Fruit fly (Drosophila melanogaster): ENCODE data around the gene CG13898.

Gene CG13898

dm6 chr3L:799837-800513 is 3.9 kb downstream of the CG13898 start:
- TF ChIP-seq Mnt (GFP tag; optimal IDR thresholded peaks at IDR 0.05) (no peak), tj (GFP tag; optimal IDR thresholded peaks at IDR 0.05) (no peak), bab1 (GFP tag; optimal IDR thresholded peaks at IDR 0.05) (no peak), CG1620 (GFP tag; optimal IDR thresholded peaks at IDR 0.05) (no peak), Clk (GFP tag; optimal IDR thresholded peaks at IDR 0.05) (no peak), CG12768 (GFP tag; optimal IDR thresholded peaks at IDR 0.05) (no peak), cnc (optimal IDR thresholded peaks at IDR 0.05) (no peak), CG33017 (tag; optimal IDR thresholded peaks at IDR 0.05) (no peak)

- no peak for TF ChIP-seq CG7101 (tag; optimal IDR thresholded peaks at IDR 0.05)
- TF ChIP-seq CG14711 (tag; optimal IDR thresholded peaks at IDR 0.05), result no peak
- no peak for TF ChIP-seq cnc (optimal IDR thresholded peaks at IDR 0.05)
- no peak for TF ChIP-seq Clk (GFP tag; optimal IDR thresholded peaks at IDR 0.05)
- no peak for TF ChIP-seq pad (GFP tag; optimal IDR thresholded peaks at IDR 0.05)
- no peak for TF ChIP-seq CG5204 (GFP tag; optimal IDR thresholded peaks at IDR 0.05)
- TF ChIP-seq bab1 (GFP tag; optimal IDR thresholded peaks at IDR 0.05), result no peak
- TF ChIP-seq toe (GFP tag; optimal IDR thresholded peaks at IDR 0.05), result no peak
- TF ChIP-seq Mnt (GFP tag; optimal IDR thresholded peaks at IDR 0.05), result no peak
- no peak for TF ChIP-seq CG12768 (GFP tag; optimal IDR thresholded peaks at IDR 0.05)
- no peak for TF ChIP-seq tj (GFP tag; optimal IDR thresholded peaks at IDR 0.05)
- TF ChIP-seq ovo (GFP tag; optimal IDR thresholded peaks at IDR 0.05), result no peak
These were observed 6.7 kb downstream of the CG13898 start for dm6 chr3L:796926-797802.

- TF ChIP-seq CG12768 (GFP tag; optimal IDR thresholded peaks at IDR 0.05), result no peak
- TF ChIP-seq kay (GFP tag; ENCODE audit: borderline replicate concordance), result no peak
- TF ChIP-seq ovo (GFP tag; optimal IDR thresholded peaks at IDR 0.05), result no peak
- no peak for TF ChIP-seq CG33017 (tag; optimal IDR thresholded peaks at IDR 0.05)
- no peak for TF ChIP-seq Mnt (GFP tag; optimal IDR thresholded peaks at IDR 0.05)
- TF ChIP-seq CG14711 (tag; optimal IDR thresholded peaks at IDR 0.05), result no peak
- TF ChIP-seq Clk (GFP tag; optimal IDR thresholded peaks at IDR 0.05), result no peak
- no peak for TF ChIP-seq CG5204 (GFP tag; optimal IDR thresholded peaks at IDR 0.05)
- no peak for TF ChIP-seq cic (GFP tag; optimal IDR thresholded peaks at IDR 0.05)
- TF ChIP-seq Crg-1 (GFP tag; optimal IDR thresholded peaks at IDR 0.05), result no peak
These were observed 8.8 kb downstream of the CG13898 start for dm6 chr3L:795001-795400.

DNA sequence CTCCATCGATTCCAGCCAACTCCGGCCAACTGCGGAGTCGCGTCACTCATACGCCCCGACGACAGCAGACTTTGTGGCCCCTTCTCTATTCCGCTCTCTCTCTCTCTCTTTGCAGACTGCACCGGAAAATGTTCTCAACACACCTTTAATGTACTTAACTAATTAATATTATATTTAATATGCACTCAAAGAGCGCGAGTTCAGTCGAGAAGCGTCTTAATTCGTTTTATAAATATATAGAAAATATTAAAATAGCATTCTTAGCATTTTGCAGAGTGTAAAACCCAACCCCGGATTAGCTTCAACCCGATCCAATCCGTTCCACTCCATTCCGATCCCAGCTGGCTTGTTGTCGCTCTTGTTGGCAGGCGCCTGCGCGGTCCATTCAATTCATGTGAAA is 9.4 kb downstream of the CG13898 start:
- TF ChIP-seq pad (GFP tag; optimal IDR thresholded peaks at IDR 0.05), result no peak

DNA sequence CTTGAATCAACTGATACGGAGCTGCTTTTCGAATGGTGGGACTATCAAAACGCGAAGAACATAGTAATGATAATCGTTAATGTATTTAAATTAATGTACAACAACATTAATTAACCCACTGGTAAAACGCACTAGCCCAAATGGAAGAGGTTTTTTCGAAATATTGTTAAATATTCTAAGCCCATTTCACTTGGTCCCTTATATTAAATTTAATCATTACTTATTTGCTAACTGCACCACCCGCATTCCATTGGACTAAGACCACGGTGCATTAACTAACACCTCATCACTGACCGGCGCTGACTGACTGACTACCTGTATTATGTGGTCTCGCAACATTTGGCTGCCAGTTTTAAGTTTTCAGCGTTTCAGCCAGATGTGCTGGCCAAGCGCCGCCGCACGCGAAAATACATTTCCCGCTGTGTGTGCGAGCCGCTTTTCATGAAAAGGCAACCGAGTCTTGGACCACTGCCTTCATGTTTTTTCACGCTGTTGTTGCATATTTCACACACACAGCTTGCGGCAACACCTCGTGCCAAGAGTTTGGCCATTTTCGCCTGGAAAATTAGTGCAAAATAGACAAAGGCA is 10.0 kb downstream of the CG13898 start:
- TF ChIP-seq CG7101 (tag; optimal IDR thresholded peaks at IDR 0.05) (no peak), bab1 (GFP tag; optimal IDR thresholded peaks at IDR 0.05) (no peak), tj (GFP tag; optimal IDR thresholded peaks at IDR 0.05) (no peak), pad (GFP tag; optimal IDR thresholded peaks at IDR 0.05) (no peak), CG12768 (GFP tag; optimal IDR thresholded peaks at IDR 0.05) (no peak), CG11617 (GFP tag; optimal IDR thresholded peaks at IDR 0.05) (no peak), CG7045 (GFP tag; optimal IDR thresholded peaks at IDR 0.05) (no peak), toe (GFP tag; optimal IDR thresholded peaks at IDR 0.05) (no peak), cnc (optimal IDR thresholded peaks at IDR 0.05) (no peak), Hr96 (GFP tag; optimal IDR thresholded peaks at IDR 0.05) (no peak), ovo (GFP tag; optimal IDR thresholded peaks at IDR 0.05) (no peak)

DNA sequence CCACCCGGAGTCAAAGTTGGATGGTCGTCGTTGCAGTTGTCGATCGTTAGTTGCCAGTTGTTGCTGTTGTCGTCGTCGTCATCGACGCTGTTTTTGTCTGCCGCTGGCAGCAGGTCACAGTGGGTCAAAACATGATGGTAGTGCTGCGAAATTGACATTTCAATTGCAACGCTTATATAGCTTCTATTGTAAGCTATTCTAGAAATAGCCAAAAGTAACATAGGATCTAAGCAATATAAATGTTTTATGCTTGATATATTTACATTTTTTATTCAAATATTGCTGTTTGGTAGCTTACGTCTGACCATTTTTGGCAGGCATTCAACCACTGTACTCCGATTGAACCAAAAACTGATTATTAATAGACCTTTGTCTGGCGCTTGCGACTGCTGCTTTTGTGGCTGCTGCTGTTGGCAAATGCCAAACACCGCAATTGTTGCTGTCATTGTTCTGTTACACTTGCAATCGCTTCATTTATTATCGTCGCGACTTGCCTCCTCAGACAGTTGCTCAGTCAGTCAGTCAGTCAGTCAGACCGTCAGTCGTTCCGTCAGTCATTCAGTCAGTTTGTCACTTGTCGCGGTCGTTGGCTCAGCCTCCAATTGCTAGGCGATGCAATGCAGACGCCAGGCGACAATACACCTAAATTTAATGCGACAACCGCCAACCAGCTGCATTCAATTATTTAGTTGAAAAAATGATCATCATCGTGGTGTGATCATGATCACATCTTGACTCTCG is 12.4 kb downstream of the CG13898 start:
- TF ChIP-seq CG12768 (GFP tag; optimal IDR thresholded peaks at IDR 0.05) (no peak), cnc (optimal IDR thresholded peaks at IDR 0.05) (no peak), CG1620 (GFP tag; optimal IDR thresholded peaks at IDR 0.05) (no peak), pad (GFP tag; optimal IDR thresholded peaks at IDR 0.05) (no peak), CG5204 (GFP tag; optimal IDR thresholded peaks at IDR 0.05) (no peak), CG33017 (tag; optimal IDR thresholded peaks at IDR 0.05) (no peak)

dm6 chr3L:788961-789360 is 14.9 kb downstream of the CG13898 start:
- TF ChIP-seq Hr96 (GFP tag; optimal IDR thresholded peaks at IDR 0.05) (no peak), kay (GFP tag; ENCODE audit: borderline replicate concordance) (no peak), CG11617 (GFP tag; optimal IDR thresholded peaks at IDR 0.05) (no peak), CG5204 (GFP tag; optimal IDR thresholded peaks at IDR 0.05) (no peak), CG1620 (GFP tag; optimal IDR thresholded peaks at IDR 0.05) (no peak), CG12768 (GFP tag; optimal IDR thresholded peaks at IDR 0.05) (no peak), tj (GFP tag; optimal IDR thresholded peaks at IDR 0.05) (no peak), Mnt (GFP tag; optimal IDR thresholded peaks at IDR 0.05) (no peak), CG33017 (tag; optimal IDR thresholded peaks at IDR 0.05) (no peak), Clk (GFP tag; optimal IDR thresholded peaks at IDR 0.05) (no peak)

Measured in whole organism, adult.